Worm (Caenorhabditis elegans) whole organism, L4 larva: ENCODE measurements around the gene kin-24.
A peak's percentile ranks its signal among the peaks of the same experiment; 100 is the strongest.

Experiments used
- F10B5.3 ChIP-seq: sonication (generic microtip); optimal IDR thresholded peaks from 2 replicates; lab custom pipeline; 2016; ENCODE audit warnings: mild to moderate bottlenecking, missing genetic modification characterization, missing compliant biosample characterization
- F37D6.2 ChIP-seq: sonication (generic microtip); optimal IDR thresholded peaks from 2 replicates; lab custom pipeline; 2016; ENCODE audit warnings: mild to moderate bottlenecking, missing genetic modification characterization, missing compliant biosample characterization
- F44E2.7 ChIP-seq: fragments of 200-800 bp; sonication (Bioruptor generic); IDR thresholded peaks from 2 replicates; pipeline ENCODE4 v2.1.2; 2022; ENCODE audit warnings: missing genetic modification characterization, missing compliant biosample characterization
- F49E8.2 ChIP-seq: sonication (generic microtip); optimal IDR thresholded peaks from 2 replicates; lab custom pipeline; 2016; ENCODE audit warnings: missing compliant biosample characterization, mild to moderate bottlenecking, missing genetic modification characterization, borderline replicate concordance
- R02D3.7 ChIP-seq: fragments of 150-350 bp; sonication (generic microtip); optimal IDR thresholded peaks from 3 replicates; lab custom pipeline; 2014; ENCODE audit warnings: missing biosample characterization, missing genetic modification characterization
- T20F7.1 ChIP-seq: fragments of 200-800 bp; sonication (Bioruptor generic); optimal IDR thresholded peaks from 2 replicates; lab custom pipeline; 2018; ENCODE audit warnings: mild to moderate bottlenecking, missing genetic modification characterization, missing compliant biosample characterization
- T26A8.4 ChIP-seq: fragments of 200-800 bp; sonication (Bioruptor generic); IDR thresholded peaks from 2 replicates; pipeline ENCODE4 v1.3.6; 2022; ENCODE audit warnings: missing genetic modification characterization, missing compliant biosample characterization
- Y75B8A.6 ChIP-seq: fragments of 200-800 bp; sonication (Bioruptor generic); IDR thresholded peaks from 2 replicates; pipeline ENCODE4 v1.3.6; 2022; ENCODE audit warnings: missing genetic modification reagents, missing genetic modification characterization, missing compliant biosample characterization
- ZK546.5 ChIP-seq, 2 experiments: sonication (generic microtip); optimal IDR thresholded peaks; 2 replicates each; lab custom pipeline; 2017; ENCODE audit warnings: missing biosample characterization in 2 of 2, missing genetic modification characterization in 2 of 2
- aha-1 ChIP-seq: fragments of 150-350 bp; peaks from one replicate; lab custom pipeline; 2014; ENCODE audit warnings: missing biosample characterization, missing genetic modification characterization
- arid-1 ChIP-seq: fragments of 200-800 bp; sonication (Bioruptor generic); conservative IDR thresholded peaks from 2 replicates; pipeline ENCODE4 v1.3.6; 2022; ENCODE audit warnings: missing genetic modification reagents, missing genetic modification characterization, missing compliant biosample characterization
- ceh-20 ChIP-seq: fragments of 200-800 bp; sonication (Bioruptor generic); IDR thresholded peaks from 2 replicates; pipeline ENCODE4 v1.3.6; 2022; ENCODE audit warnings: missing genetic modification reagents, missing genetic modification characterization, missing compliant biosample characterization
- ceh-44 ChIP-seq: fragments of 200-800 bp; sonication (Bioruptor generic); IDR thresholded peaks from 2 replicates; pipeline ENCODE4 v1.3.6; 2022; ENCODE audit warnings: missing genetic modification reagents, missing genetic modification characterization, missing compliant biosample characterization
- ceh-62 ChIP-seq: sonication (generic microtip); optimal IDR thresholded peaks from 2 replicates; lab custom pipeline; 2017; ENCODE audit warnings: missing biosample characterization, missing genetic modification characterization
- ces-1 ChIP-seq: fragments of 150-350 bp; sonication (generic microtip); optimal IDR thresholded peaks from 4 replicates; lab custom pipeline; 2014; ENCODE audit warnings: missing biosample characterization, missing genetic modification reagents, missing genetic modification characterization
- ctbp-1 ChIP-seq: fragments of 200-800 bp; sonication (Bioruptor generic); IDR thresholded peaks from 2 replicates; pipeline ENCODE4 v1.3.6; 2022; ENCODE audit warnings: missing genetic modification reagents, missing genetic modification characterization, missing compliant biosample characterization
- daf-12 ChIP-seq: fragments of 150-350 bp; optimal IDR thresholded peaks from 2 replicates; lab custom pipeline; 2014; ENCODE audit warnings: missing biosample characterization, missing genetic modification reagents, missing genetic modification characterization
- daf-19 ChIP-seq: fragments of 200-800 bp; sonication (Bioruptor generic); conservative IDR thresholded peaks from 2 replicates; pipeline ENCODE4 v1.3.6; 2022; ENCODE audit warnings: missing genetic modification characterization, missing compliant biosample characterization
- dmd-6 ChIP-seq: fragments of 200-800 bp; sonication (Bioruptor generic); IDR thresholded peaks from 2 replicates; pipeline ENCODE4 v1.3.6; 2022; ENCODE audit warnings: missing genetic modification reagents, missing genetic modification characterization, missing compliant biosample characterization
- dmd-8 ChIP-seq: fragments of 200-800 bp; sonication (Bioruptor generic); IDR thresholded peaks from 2 replicates; pipeline ENCODE4 v1.3.6; 2022; ENCODE audit warnings: missing genetic modification characterization, missing compliant biosample characterization
- dmd-9 ChIP-seq: fragments of 200-800 bp; sonication (Bioruptor generic); IDR thresholded peaks from 2 replicates; pipeline ENCODE4 v1.3.6; 2022; ENCODE audit warnings: missing genetic modification reagents, missing genetic modification characterization, missing compliant biosample characterization
- egl-43 ChIP-seq: fragments of 200-800 bp; sonication (Bioruptor generic); IDR thresholded peaks from 2 replicates; pipeline ENCODE4 v1.3.6; 2022; ENCODE audit warnings: missing genetic modification reagents, missing genetic modification characterization, missing compliant biosample characterization
- lin-29 ChIP-seq: fragments of 200-800 bp; sonication (Bioruptor generic); IDR thresholded peaks from 2 replicates; pipeline ENCODE4 v1.3.6; 2022; ENCODE audit warnings: missing genetic modification reagents, missing genetic modification characterization, missing compliant biosample characterization
- lin-39 ChIP-seq: fragments of 150-350 bp; optimal IDR thresholded peaks from 2 replicates; lab custom pipeline; 2014; ENCODE audit warnings: missing biosample characterization, missing genetic modification reagents, missing genetic modification characterization
- lir-3 ChIP-seq: sonication (generic microtip); optimal IDR thresholded peaks from 2 replicates; lab custom pipeline; 2016; ENCODE audit warnings: mild to moderate bottlenecking, missing genetic modification characterization, missing compliant biosample characterization
- lsy-2 ChIP-seq, 2 experiments: fragments of 150-350 bp in 1 of 2; sonication (generic microtip) in 1 of 2; optimal IDR thresholded peaks; 2 replicates each; lab custom pipeline; 2014 to 2017; ENCODE audit warnings: missing biosample characterization in 2 of 2, missing genetic modification characterization in 2 of 2
- mdl-1 ChIP-seq, 2 experiments: fragments of 150-350 bp in 1 of 2; sonication (generic microtip) in 1 of 2; optimal IDR thresholded peaks; 2 replicates each; lab custom pipeline; 2014 to 2017; ENCODE audit warnings: missing biosample characterization in 2 of 2, missing genetic modification characterization in 2 of 2
- mep-1 ChIP-seq: fragments of 150-350 bp; sonication (generic microtip); optimal IDR thresholded peaks from 3 replicates; lab custom pipeline; 2014; ENCODE audit warnings: missing biosample characterization, missing genetic modification characterization
- mxl-2 ChIP-seq: fragments of 200-800 bp; sonication (Bioruptor generic); conservative IDR thresholded peaks from 2 replicates; pipeline ENCODE4 v1.3.6; 2022; ENCODE audit warnings: missing genetic modification reagents, missing genetic modification characterization, missing compliant biosample characterization
- nhr-10 ChIP-seq: fragments of 150-350 bp; optimal IDR thresholded peaks from 2 replicates; lab custom pipeline; 2014; ENCODE audit warnings: missing biosample characterization, missing genetic modification characterization
- nhr-237 ChIP-seq: sonication (generic microtip); optimal IDR thresholded peaks from 2 replicates; lab custom pipeline; 2017; ENCODE audit warnings: missing biosample characterization, missing genetic modification characterization
- nhr-25 ChIP-seq: sonication (generic microtip); optimal IDR thresholded peaks from 2 replicates; lab custom pipeline; 2017; ENCODE audit warnings: missing genetic modification characterization, mild to moderate bottlenecking, missing compliant biosample characterization, antibody characterized with exemption, moderate library complexity, borderline replicate concordance; ENCODE audit not compliant: insufficient read depth
- nhr-28 ChIP-seq: fragments of 150-350 bp; optimal IDR thresholded peaks from 2 replicates; lab custom pipeline; 2014; ENCODE audit warnings: missing biosample characterization, missing genetic modification characterization
- nhr-41 ChIP-seq: fragments of 200-800 bp; sonication (Bioruptor generic); IDR thresholded peaks from 2 replicates; pipeline ENCODE4 v1.3.6; 2022; ENCODE audit warnings: missing genetic modification reagents, missing genetic modification characterization, missing compliant biosample characterization
- nhr-42 ChIP-seq: fragments of 200-800 bp; sonication (Bioruptor generic); IDR thresholded peaks from 2 replicates; pipeline ENCODE4 v1.3.6; 2022; ENCODE audit warnings: missing genetic modification characterization, missing compliant biosample characterization
- nhr-48 ChIP-seq: sonication (generic microtip); optimal IDR thresholded peaks from 2 replicates; lab custom pipeline; 2016; ENCODE audit warnings: mild to moderate bottlenecking, missing genetic modification characterization, missing compliant biosample characterization
- nhr-77 ChIP-seq: fragments of 150-350 bp; optimal IDR thresholded peaks from 2 replicates; lab custom pipeline; 2014; ENCODE audit warnings: missing biosample characterization, missing genetic modification characterization
- php-3 ChIP-seq: fragments of 200-800 bp; sonication (Bioruptor generic); IDR thresholded peaks from 2 replicates; pipeline ENCODE4 v1.3.6; 2022; ENCODE audit warnings: missing genetic modification reagents, missing genetic modification characterization, missing compliant biosample characterization
- pqm-1 ChIP-seq: sonication (generic microtip); optimal IDR thresholded peaks from 2 replicates; lab custom pipeline; 2017; ENCODE audit warnings: missing biosample characterization, missing genetic modification characterization
- rbr-2 ChIP-seq: sonication (generic microtip); optimal IDR thresholded peaks from 2 replicates; lab custom pipeline; 2016; ENCODE audit warnings: missing genotype, missing genetic modification characterization, missing compliant biosample characterization
- saeg-2 ChIP-seq: fragments of 200-800 bp; sonication (Bioruptor generic); IDR thresholded peaks from 2 replicates; pipeline ENCODE4 v1.3.6; 2022; ENCODE audit warnings: missing genetic modification reagents, missing genetic modification characterization, missing compliant biosample characterization
- set-16 ChIP-seq: fragments of 200-800 bp; sonication (Bioruptor generic); IDR thresholded peaks from 2 replicates; pipeline ENCODE4 v1.3.6; 2022; ENCODE audit warnings: missing genetic modification reagents, missing genetic modification characterization, missing compliant biosample characterization
- snpc-1.2 ChIP-seq: fragments of 200-800 bp; sonication (Bioruptor generic); IDR thresholded peaks from 2 replicates; pipeline ENCODE4 v1.3.6; 2022; ENCODE audit warnings: missing genetic modification reagents, missing genetic modification characterization, missing compliant biosample characterization
- spr-1 ChIP-seq: sonication (generic microtip); optimal IDR thresholded peaks from 2 replicates; lab custom pipeline; 2016; ENCODE audit warnings: mild to moderate bottlenecking, missing genetic modification characterization, missing compliant biosample characterization
- spr-3 ChIP-seq: fragments of 200-800 bp; sonication (Bioruptor generic); optimal IDR thresholded peaks from 2 replicates; lab custom pipeline; 2018; ENCODE audit warnings: mild to moderate bottlenecking, missing genetic modification characterization, missing compliant biosample characterization
- tag-97 ChIP-seq: fragments of 200-800 bp; sonication (Bioruptor generic); IDR thresholded peaks from 2 replicates; pipeline ENCODE4 v1.3.6; 2022; ENCODE audit warnings: missing genetic modification characterization, missing compliant biosample characterization
- tra-1 ChIP-seq: fragments of 200-800 bp; sonication (Bioruptor generic); IDR thresholded peaks from 2 replicates; pipeline ENCODE4 v1.3.6; 2022; ENCODE audit warnings: missing genetic modification reagents, missing genetic modification characterization, missing compliant biosample characterization
- vab-7 ChIP-seq: fragments of 200-800 bp; sonication (Bioruptor generic); IDR thresholded peaks from 2 replicates; pipeline ENCODE4 v1.3.6; 2022; ENCODE audit warnings: missing genetic modification reagents, missing genetic modification characterization, missing compliant biosample characterization
- zfp-3 ChIP-seq: fragments of 200-800 bp; sonication (Bioruptor generic); conservative IDR thresholded peaks from 2 replicates; pipeline ENCODE4 v1.3.6; 2022; ENCODE audit warnings: missing genetic modification reagents, missing genetic modification characterization, missing compliant biosample characterization
- zip-11 ChIP-seq: fragments of 200-800 bp; sonication (Bioruptor generic); IDR thresholded peaks from 2 replicates; pipeline ENCODE4 v1.3.6; 2022; ENCODE audit warnings: missing genetic modification characterization, missing compliant biosample characterization
- zip-2 ChIP-seq: fragments of 150-350 bp; optimal IDR thresholded peaks from 2 replicates; lab custom pipeline; 2014; ENCODE audit warnings: missing biosample characterization, missing genetic modification characterization
- ztf-11 ChIP-seq: fragments of 150-350 bp; optimal IDR thresholded peaks from 2 replicates; lab custom pipeline; 2014; ENCODE audit warnings: missing biosample characterization, missing genetic modification characterization

The kin-24 gene

ce11 chrIV:9802711-9803110 lies 38.2 kb downstream of the kin-24 start, which contains the start of gene fat-3 (continued):
- no peak for TF ChIP-seq nhr-41
- TF ChIP-seq tra-1 (GFP tag; lab: Robert Waterston, UW) = 0 out of 2 replicates have a peak, but pooled peaks have one; percentile 12
- TF ChIP-seq R02D3.7 = no peak
- TF ChIP-seq nhr-25 = no peak
- TF ChIP-seq dmd-9 = no peak
- TF ChIP-seq daf-19 (GFP tag; lab: Robert Waterston, UW) = no peak
- TF ChIP-seq lir-3 = no peak
- TF ChIP-seq nhr-48 = peak; percentile 4
- TF ChIP-seq lin-39 = no peak
- TF ChIP-seq F49E8.2 (tag; lab: Kevin White, UChicago) = no peak
- TF ChIP-seq ceh-20 (GFP tag; lab: Robert Waterston, UW) = no peak
- TF ChIP-seq pqm-1 = peak; percentile 31
- TF ChIP-seq T26A8.4 (GFP tag; lab: Robert Waterston, UW) = no peak
- TF ChIP-seq F10B5.3 (tag; lab: Kevin White, UChicago) = no peak
- no peak for TF ChIP-seq F44E2.7 (GFP tag; lab: Robert Waterston, UW)
- TF ChIP-seq, all 104 proteins: peak for 14

ce11 chrIV:9801418-9801817 lies 39.5 kb downstream of the kin-24 start:
- no peak for TF ChIP-seq spr-1 (tag; lab: Kevin White, UChicago)
- TF ChIP-seq lsy-2 (tag; optimal IDR thresholded peaks at IDR 0.05; lab: Kevin White, UChicago) = peak in 1 of 2 experiments; percentile 70
- TF ChIP-seq F37D6.2 (tag; lab: Kevin White, UChicago) = no peak
- no peak for TF ChIP-seq ctbp-1 (GFP tag; lab: Robert Waterston, UW)
- TF ChIP-seq vab-7 (GFP tag; lab: Robert Waterston, UW) = no peak
- TF ChIP-seq nhr-237 (tag; lab: Kevin White, UChicago) = no peak
- peak; percentile 53 for TF ChIP-seq T20F7.1 (GFP tag; lab: Kevin White, UChicago)
- no peak for TF ChIP-seq rbr-2 (tag; lab: Kevin White, UChicago)
- TF ChIP-seq dmd-6 (GFP tag; lab: Robert Waterston, UW) = peak; percentile 98
- no peak for TF ChIP-seq ceh-62 (tag; lab: Kevin White, UChicago)
- no peak for TF ChIP-seq dmd-9
- TF ChIP-seq zip-11 (GFP tag; lab: Robert Waterston, UW) = no peak
- TF ChIP-seq mdl-1 (tag; optimal IDR thresholded peaks at IDR 0.05; lab: Kevin White, UChicago) = peak in 1 of 2 experiments; percentile 57
- peak; percentile 64 for TF ChIP-seq nhr-10
- no peak for TF ChIP-seq nhr-42 (GFP tag; lab: Robert Waterston, UW)
- TF ChIP-seq egl-43 = no peak
- TF ChIP-seq nhr-25 = no peak
- TF ChIP-seq nhr-28 = peak; percentile 98
- no peak for TF ChIP-seq snpc-1.2
- TF ChIP-seq ztf-11 (tag; lab: Kevin White, UChicago) = no peak
- TF ChIP-seq lin-29 (GFP tag; lab: Robert Waterston, UW) = no peak
- 0 out of 2 replicates have a peak, but pooled peaks have one; percentile 33 for TF ChIP-seq zfp-3 (GFP tag; lab: Robert Waterston, UW)
- TF ChIP-seq mep-1 (tag; lab: Kevin White, UChicago) = peak; percentile 40
- TF ChIP-seq saeg-2 (GFP tag; lab: Robert Waterston, UW) = no peak
- TF ChIP-seq ceh-44 (GFP tag; lab: Robert Waterston, UW) = no peak
- TF ChIP-seq mxl-2 (GFP tag; lab: Robert Waterston, UW) = no peak; the same call in 1 of the 2 replicates
- TF ChIP-seq aha-1 = peak; percentile 83
- TF ChIP-seq T26A8.4 (GFP tag; lab: Robert Waterston, UW) = no peak
- TF ChIP-seq tag-97 (GFP tag; lab: Robert Waterston, UW) = no peak
- TF ChIP-seq spr-3 (GFP tag; lab: Kevin White, UChicago) = no peak
- TF ChIP-seq nhr-77 (tag; lab: Kevin White, UChicago) = peak; percentile 92
- TF ChIP-seq php-3 (GFP tag; lab: Robert Waterston, UW) = peak; percentile 99
- TF ChIP-seq set-16 (GFP tag; lab: Robert Waterston, UW) = no peak
- TF ChIP-seq arid-1 (GFP tag; lab: Robert Waterston, UW) = no peak
- TF ChIP-seq ZK546.5 (tag; optimal IDR thresholded peaks at IDR 0.05; lab: Kevin White, UChicago) = no peak
- no peak for TF ChIP-seq Y75B8A.6 (GFP tag; lab: Robert Waterston, UW)
- no peak for TF ChIP-seq dmd-8 (GFP tag; lab: Robert Waterston, UW)
- TF ChIP-seq ces-1 (GFP tag; lab: Kevin White, UChicago) = no peak
- no peak for TF ChIP-seq daf-12 (tag; lab: Kevin White, UChicago)
- TF ChIP-seq zip-2 (tag; lab: Kevin White, UChicago) = no peak
